Worm (Caenorhabditis elegans) whole organism, L4/young adult: Measurements from ENCODE around the gene sid-3.

Experiments
- W03F9.2 ChIP-seq: fragments of 150-350 bp; optimal IDR thresholded peaks from 2 replicates; lab custom pipeline; 2014; ENCODE audit warnings: missing biosample characterization, missing genetic modification characterization
- dao-5 ChIP-seq: sonication (generic microtip); optimal IDR thresholded peaks from 2 replicates; lab custom pipeline; 2016; ENCODE audit warnings: missing genotype, missing genetic modification characterization, moderate library complexity, missing compliant biosample characterization
- him-1 ChIP-seq: sonication (generic microtip); optimal IDR thresholded peaks from 2 replicates; lab custom pipeline; 2016; ENCODE audit warnings: missing genotype, missing genetic modification reagents, missing genetic modification characterization, missing compliant biosample characterization

- TF ChIP-seq him-1 (tag; lab: Kevin White, UChicago) (no peak), W03F9.2 (tag; lab: Kevin White, UChicago) (no peak), dao-5 (tag; lab: Kevin White, UChicago) (no peak)
These were observed 46.9 kb upstream of the sid-3 start for ce11 chrX:17139204-17139780.
